Worm (Caenorhabditis elegans) whole organism, early embryonic: ENCODE measurements around the gene F47B7.3.
A peak's percentile ranks its signal among the peaks of the same experiment; 100 is the strongest.

ENCODE experiments used
- B0310.2 ChIP-seq: sonication (generic microtip); optimal IDR thresholded peaks from 2 replicates; lab custom pipeline; 2016; ENCODE audit warnings: mild to moderate bottlenecking, missing genetic modification characterization, missing compliant biosample characterization
- F13C5.2 ChIP-seq: sonication (generic microtip); optimal IDR thresholded peaks from 2 replicates; lab custom pipeline; 2017; ENCODE audit warnings: mild to moderate bottlenecking, missing genetic modification characterization, inconsistent platforms, missing compliant biosample characterization
- aly-1 ChIP-seq: sonication (generic microtip); optimal IDR thresholded peaks from 2 replicates; lab custom pipeline; 2016; ENCODE audit warnings: missing genetic modification characterization, missing compliant biosample characterization
- ama-1 ChIP-seq: fragments of 150-350 bp; optimal IDR thresholded peaks from 2 replicates; lab custom pipeline; 2014
- ceh-13 ChIP-seq: fragments of 200-800 bp; sonication (Bioruptor generic); optimal IDR thresholded peaks from 2 replicates; lab custom pipeline; 2018; ENCODE audit warnings: mild to moderate bottlenecking, missing genetic modification characterization, missing compliant biosample characterization
- ceh-36 ChIP-seq: sonication (generic microtip); optimal IDR thresholded peaks from 2 replicates; lab custom pipeline; 2016; ENCODE audit warnings: missing genetic modification characterization, inconsistent platforms, missing compliant biosample characterization
- ets-7 ChIP-seq: sonication (generic microtip); optimal IDR thresholded peaks from 2 replicates; lab custom pipeline; 2016; ENCODE audit warnings: missing genotype, missing genetic modification characterization, missing compliant biosample characterization
- flt-1 ChIP-seq: fragments of 200-800 bp; sonication (Bioruptor generic); IDR thresholded peaks from 2 replicates; pipeline ENCODE4 v1.3.6; 2022; ENCODE audit warnings: missing genetic modification characterization, missing compliant biosample characterization
- hmbx-1 ChIP-seq: sonication (generic microtip); optimal IDR thresholded peaks from 2 replicates; lab custom pipeline; 2016; ENCODE audit warnings: mild to moderate bottlenecking, missing genetic modification characterization, missing compliant biosample characterization
- hmg-4 ChIP-seq: fragments of 200-800 bp; sonication (Bioruptor generic); optimal IDR thresholded peaks from 2 replicates; lab custom pipeline; 2018; ENCODE audit warnings: mild to moderate bottlenecking, missing genetic modification characterization, missing compliant biosample characterization
- hnd-1 ChIP-seq: sonication (generic microtip); optimal IDR thresholded peaks from 2 replicates; lab custom pipeline; 2016; ENCODE audit warnings: missing genetic modification characterization, missing compliant biosample characterization
- pes-1 ChIP-seq: fragments of 200-800 bp; sonication (Bioruptor generic); IDR thresholded peaks from 2 replicates; pipeline ENCODE4 v1.3.6; 2022; ENCODE audit warnings: missing genetic modification reagents, missing genetic modification characterization, missing compliant biosample characterization
- scrt-1 ChIP-seq: fragments of 200-800 bp; sonication (Bioruptor generic); IDR thresholded peaks from 2 replicates; pipeline ENCODE4 v1.3.6; 2022; ENCODE audit warnings: missing genetic modification characterization, missing compliant biosample characterization
- sea-1 ChIP-seq: fragments of 200-800 bp; sonication (Bioruptor generic); conservative IDR thresholded peaks from 2 replicates; pipeline ENCODE4 v1.3.6; 2022; ENCODE audit warnings: missing genetic modification characterization, missing compliant biosample characterization
- tbx-11 ChIP-seq: fragments of 200-800 bp; sonication (Bioruptor generic); IDR thresholded peaks from 2 replicates; pipeline ENCODE4 v1.3.6; 2022; ENCODE audit warnings: missing genetic modification characterization, missing compliant biosample characterization
- tbx-37 ChIP-seq: fragments of 200-800 bp; sonication (Bioruptor generic); conservative IDR thresholded peaks from 2 replicates; pipeline ENCODE4 v1.3.6; 2022; ENCODE audit warnings: missing genetic modification reagents, missing genetic modification characterization, missing compliant biosample characterization
- tra-4 ChIP-seq: sonication (generic microtip); optimal IDR thresholded peaks from 2 replicates; lab custom pipeline; 2017; ENCODE audit warnings: missing genetic modification characterization, missing compliant biosample characterization

F47B7.3 gene

DNA sequence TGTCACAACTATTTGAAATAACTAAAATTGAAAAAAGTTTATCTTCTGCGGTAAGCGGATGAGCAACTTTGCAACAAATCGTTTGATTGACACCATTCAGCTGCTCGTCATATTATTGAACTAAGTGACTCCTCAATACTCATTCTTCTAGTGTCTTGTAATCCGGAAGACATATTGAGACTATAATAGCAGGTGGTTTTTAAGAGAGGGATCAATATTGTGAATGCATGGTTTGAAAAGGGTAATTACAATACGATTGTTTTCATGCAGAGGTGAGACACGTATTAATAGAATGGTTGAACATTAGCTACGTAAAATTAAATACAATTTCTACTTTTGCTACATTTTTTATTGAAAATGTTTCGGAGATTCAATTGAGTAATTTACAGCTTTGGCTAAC, 21.0 kb downstream of the F47B7.3 start:
- TF ChIP-seq tbx-37 (GFP tag; lab: Robert Waterston, UW) (no peak), hmbx-1 (no peak), pes-1 (GFP tag; lab: Robert Waterston, UW) (no peak), scrt-1 (no peak), flt-1 (GFP tag; lab: Robert Waterston, UW) (no peak), ets-7 (no peak), sea-1 (no peak), F13C5.2 (no peak), B0310.2 (tag; lab: Kevin White, UChicago) (no peak), ceh-36 (tag; lab: Kevin White, UChicago) (no peak), hmg-4 (GFP tag; lab: Kevin White, UChicago) (no peak), tra-4 (tag; lab: Kevin White, UChicago) (no peak), tbx-11 (GFP tag; lab: Robert Waterston, UW) (no peak), hnd-1 (tag; lab: Kevin White, UChicago) (no peak), ceh-13 (GFP tag; lab: Kevin White, UChicago) (no peak), ama-1 (lab: Kevin White, UChicago) (no peak), aly-1 (tag; lab: Kevin White, UChicago) (no peak)

DNA sequence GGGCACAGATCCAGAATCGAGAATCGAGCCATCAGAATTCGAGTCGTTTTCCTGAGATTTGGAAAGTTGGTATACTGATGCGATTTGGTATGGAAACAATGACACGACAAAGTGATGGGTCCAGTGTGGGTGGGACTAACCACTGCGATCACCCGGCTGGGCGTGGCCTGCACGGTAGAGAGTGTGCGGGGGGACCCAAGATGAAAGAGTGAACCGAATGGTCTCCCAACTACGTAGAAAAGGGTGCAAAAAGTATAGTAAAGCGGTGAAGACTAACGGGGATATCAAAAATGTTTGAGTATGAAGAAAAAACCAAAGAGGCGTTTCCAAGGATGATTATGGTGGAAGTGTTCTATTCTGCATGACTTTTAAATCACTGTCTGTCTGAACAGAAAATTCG, 22.0 kb downstream of the F47B7.3 start, which contains the start of gene fkh-2:
fkh-2 (minus strand) TSS at position 101 of the 400 bp plus-strand sequence.
- no peak for TF ChIP-seq sea-1
- TF ChIP-seq hnd-1 (tag; lab: Kevin White, UChicago), result no peak
- TF ChIP-seq flt-1 (GFP tag; lab: Robert Waterston, UW), result no peak
- no peak for TF ChIP-seq tbx-11 (GFP tag; lab: Robert Waterston, UW)
- TF ChIP-seq tra-4 (tag; lab: Kevin White, UChicago), result no peak
- no peak for TF ChIP-seq ceh-36 (tag; lab: Kevin White, UChicago)
- TF ChIP-seq hmbx-1, result no peak
- TF ChIP-seq aly-1 (tag; lab: Kevin White, UChicago), result no peak
- TF ChIP-seq ceh-13 (GFP tag; lab: Kevin White, UChicago), result no peak
- no peak for TF ChIP-seq tbx-37 (GFP tag; lab: Robert Waterston, UW)
- TF ChIP-seq hmg-4 (GFP tag; lab: Kevin White, UChicago), result no peak
- no peak for TF ChIP-seq pes-1 (GFP tag; lab: Robert Waterston, UW)
- no peak for TF ChIP-seq ets-7
- TF ChIP-seq ama-1 (lab: Kevin White, UChicago), result no peak
- TF ChIP-seq B0310.2 (tag; lab: Kevin White, UChicago), result no peak
- TF ChIP-seq F13C5.2, result no peak
- no peak for TF ChIP-seq scrt-1

DNA sequence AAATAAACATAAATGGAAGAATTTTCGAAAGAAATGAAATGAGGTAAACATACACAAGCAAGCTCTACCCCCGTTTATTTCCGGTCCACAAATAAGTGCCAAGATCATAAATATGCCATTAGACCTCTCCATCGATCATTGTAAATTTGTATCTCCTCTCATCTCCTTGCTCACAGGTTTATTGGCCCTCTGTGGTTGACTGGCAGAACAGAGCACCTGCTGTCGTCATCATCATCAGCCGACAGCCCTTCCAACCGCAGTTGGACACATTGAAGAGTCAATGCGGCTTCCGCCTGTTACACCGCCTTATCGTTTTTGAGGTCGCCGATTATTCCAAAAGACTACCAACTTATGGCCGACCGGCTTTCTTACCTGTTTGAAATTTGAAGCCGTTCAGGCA, 25.6 kb downstream of the F47B7.3 start:
- no peak for TF ChIP-seq F13C5.2
- peak; percentile 20 for TF ChIP-seq ets-7

DNA sequence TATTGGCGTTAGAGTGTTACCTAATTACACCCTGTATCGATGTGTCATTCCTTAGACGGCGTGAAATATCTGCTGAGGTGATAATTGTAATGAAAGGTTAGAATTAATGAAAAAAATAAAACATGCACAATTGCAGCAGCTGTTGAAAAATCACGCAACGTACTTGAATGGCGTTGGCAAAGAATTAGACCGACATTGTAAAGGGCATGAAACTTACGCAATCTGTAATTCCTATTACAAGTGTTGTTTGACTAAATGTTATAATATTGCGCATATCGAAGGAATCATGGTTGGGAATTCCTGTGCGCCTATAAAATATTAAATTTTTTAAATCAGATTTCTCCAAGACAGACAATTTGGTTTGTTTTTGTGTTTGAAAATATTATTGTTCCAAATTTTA, 30.5 kb downstream of the F47B7.3 start, which contains the start of gene tag-18:
tag-18 (minus strand) TSS at position 305 of the 400 bp plus-strand sequence.
- TF ChIP-seq aly-1 (tag; lab: Kevin White, UChicago) (no peak), ama-1 (lab: Kevin White, UChicago) (no peak), flt-1 (GFP tag; lab: Robert Waterston, UW) (no peak), ceh-13 (GFP tag; lab: Kevin White, UChicago) (no peak), tra-4 (tag; lab: Kevin White, UChicago) (no peak), F13C5.2 (no peak)

DNA sequence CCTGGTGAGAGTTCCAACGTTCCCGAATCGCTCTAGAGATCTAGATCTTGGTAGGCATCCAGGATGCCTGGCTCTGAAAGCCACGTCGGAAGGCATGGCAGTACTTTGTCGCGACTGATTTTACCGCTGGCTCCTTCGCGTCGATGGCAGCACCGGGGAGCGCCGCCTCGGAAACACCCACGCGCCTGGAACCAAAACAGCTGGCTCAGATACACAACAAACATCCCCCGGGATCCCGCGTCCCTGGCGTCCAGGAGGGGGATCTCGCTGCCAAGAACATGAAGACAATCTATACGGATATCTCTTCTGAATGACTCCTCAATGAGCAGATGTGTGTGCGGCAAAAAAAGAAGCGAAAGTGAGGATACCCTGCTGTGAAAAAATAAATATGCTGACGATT, 30.9 kb downstream of the F47B7.3 start:
- TF ChIP-seq F13C5.2, result no peak
- no peak for TF ChIP-seq scrt-1
- TF ChIP-seq hmg-4 (GFP tag; lab: Kevin White, UChicago), result no peak
- no peak for TF ChIP-seq ets-7
- TF ChIP-seq hmbx-1, result no peak
- no peak for TF ChIP-seq tbx-11 (GFP tag; lab: Robert Waterston, UW)
- no peak for TF ChIP-seq ceh-36 (tag; lab: Kevin White, UChicago)
- TF ChIP-seq B0310.2 (tag; lab: Kevin White, UChicago), result no peak
- no peak for TF ChIP-seq aly-1 (tag; lab: Kevin White, UChicago)
- TF ChIP-seq tbx-37 (GFP tag; lab: Robert Waterston, UW), result no peak
- no peak for TF ChIP-seq pes-1 (GFP tag; lab: Robert Waterston, UW)
- no peak for TF ChIP-seq ama-1 (lab: Kevin White, UChicago)
- no peak for TF ChIP-seq tra-4 (tag; lab: Kevin White, UChicago)
- TF ChIP-seq hnd-1 (tag; lab: Kevin White, UChicago), result no peak

DNA sequence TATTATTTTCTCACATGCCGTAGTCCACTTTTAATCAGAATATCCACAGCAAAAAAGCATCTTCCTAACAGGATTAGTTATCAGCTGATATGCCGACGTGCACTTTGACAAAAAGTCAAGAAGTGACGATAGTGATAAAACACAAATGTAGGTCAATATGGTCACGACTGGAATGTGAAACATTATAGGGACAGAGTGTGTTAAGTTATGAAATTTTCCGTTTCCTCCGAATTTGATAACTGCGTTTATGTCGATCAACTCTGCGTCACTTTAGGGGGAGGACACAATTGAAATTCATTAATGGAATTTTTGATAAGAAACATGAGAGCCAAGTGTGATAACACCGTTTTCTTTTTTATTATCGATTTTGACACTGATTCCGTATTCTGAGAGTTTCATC, 35.2 kb downstream of the F47B7.3 start, which contains the start of gene aex-4:
aex-4 (plus strand) TSS at position 312 of the 400 bp plus-strand sequence.
- TF ChIP-seq ceh-36 (tag; lab: Kevin White, UChicago) (no peak), ceh-13 (GFP tag; lab: Kevin White, UChicago) (no peak), aly-1 (tag; lab: Kevin White, UChicago) (no peak), hmbx-1 (no peak), ama-1 (lab: Kevin White, UChicago) (no peak)

DNA sequence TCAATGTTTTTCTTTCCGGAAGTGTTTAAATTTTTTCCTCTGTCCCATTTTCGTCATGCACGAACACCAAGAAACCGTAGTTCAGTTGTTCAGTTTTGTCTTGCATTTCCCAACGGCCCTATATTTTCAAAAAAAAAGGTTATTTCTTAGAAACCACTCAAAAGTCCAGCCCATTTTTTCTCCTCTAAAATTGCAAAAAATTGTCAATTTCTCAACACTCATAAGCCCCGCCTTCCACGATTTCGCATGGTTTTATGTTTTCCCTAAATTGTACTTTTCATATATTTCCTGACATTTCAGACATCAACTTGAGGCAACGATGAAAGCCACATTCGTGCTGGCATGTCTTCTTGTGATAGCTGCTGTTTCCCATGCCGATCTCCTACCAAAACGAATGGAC, 36.9 kb downstream of the F47B7.3 start, which contains the start of gene nlp-1:
nlp-1 (plus strand) TSS at position 301 of the 400 bp plus-strand sequence.
- no peak for TF ChIP-seq ceh-13 (GFP tag; lab: Kevin White, UChicago)
- TF ChIP-seq tbx-37 (GFP tag; lab: Robert Waterston, UW), result no peak
- TF ChIP-seq scrt-1, result no peak
- TF ChIP-seq ama-1 (lab: Kevin White, UChicago), result no peak
- TF ChIP-seq ceh-36 (tag; lab: Kevin White, UChicago), result no peak
- TF ChIP-seq F13C5.2, result no peak
- TF ChIP-seq hmbx-1, result no peak

DNA sequence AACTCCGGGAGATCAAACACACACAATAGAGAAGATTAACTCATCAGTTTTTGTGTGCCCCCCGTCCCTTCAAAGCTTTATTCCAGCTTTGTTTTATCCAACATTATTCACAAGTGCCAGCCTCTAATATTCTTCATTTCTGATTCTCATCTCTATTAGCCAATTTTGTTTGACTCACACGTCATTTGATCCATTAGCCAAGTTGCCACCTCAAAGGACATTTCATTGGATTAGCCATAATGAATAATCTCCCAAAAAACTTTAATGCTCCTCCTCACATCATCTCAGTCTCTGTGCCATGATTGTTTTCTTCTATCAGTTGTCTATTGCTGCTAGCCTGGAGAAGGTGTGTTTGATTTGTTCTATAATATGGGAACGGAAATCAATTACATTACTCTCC, 38.8 kb downstream of the F47B7.3 start:
- TF ChIP-seq F13C5.2, result no peak
- TF ChIP-seq flt-1 (GFP tag; lab: Robert Waterston, UW), result no peak
- no peak for TF ChIP-seq ceh-36 (tag; lab: Kevin White, UChicago)
- no peak for TF ChIP-seq sea-1
- no peak for TF ChIP-seq scrt-1
- no peak for TF ChIP-seq ama-1 (lab: Kevin White, UChicago)
- TF ChIP-seq hnd-1 (tag; lab: Kevin White, UChicago), result no peak
- TF ChIP-seq tbx-11 (GFP tag; lab: Robert Waterston, UW), result no peak
- no peak for TF ChIP-seq tra-4 (tag; lab: Kevin White, UChicago)
- no peak for TF ChIP-seq tbx-37 (GFP tag; lab: Robert Waterston, UW)
- no peak for TF ChIP-seq ets-7
- TF ChIP-seq pes-1 (GFP tag; lab: Robert Waterston, UW), result no peak
- TF ChIP-seq hmg-4 (GFP tag; lab: Kevin White, UChicago), result no peak
- TF ChIP-seq ceh-13 (GFP tag; lab: Kevin White, UChicago), result no peak
- no peak for TF ChIP-seq hmbx-1
- TF ChIP-seq B0310.2 (tag; lab: Kevin White, UChicago), result no peak
- TF ChIP-seq aly-1 (tag; lab: Kevin White, UChicago), result no peak
